Fruit fly (Drosophila melanogaster) whole organism, pupa: ENCODE results near the gene pr.

Source experiments
- CG10348 ChIP-seq: fragments of 200-800 bp; sonication (Bioruptor generic); IDR thresholded peaks from 2 replicates; pipeline ENCODE4 v1.3.6; 2022; ENCODE audit warnings: missing biosample characterization, missing genetic modification characterization
- CG12605 ChIP-seq: fragments of 200-800 bp; sonication (Bioruptor generic); IDR thresholded peaks from 2 replicates; pipeline ENCODE4 v1.3.6; 2022; ENCODE audit warnings: missing biosample characterization, missing genetic modification characterization
- CG13204 ChIP-seq: fragments of 200-800 bp; sonication (Bioruptor generic); optimal IDR thresholded peaks from 2 replicates; lab custom pipeline; 2018; ENCODE audit warnings: missing biosample characterization, mild to moderate bottlenecking, missing genetic modification characterization, moderate library complexity
- CG14655 ChIP-seq: fragments of 200-800 bp; sonication (Bioruptor generic); optimal IDR thresholded peaks from 3 replicates; lab custom pipeline; 2017; ENCODE audit warnings: mild to moderate bottlenecking, missing biosample characterization, missing genetic modification reagents, missing genetic modification characterization
- CG15710 ChIP-seq: fragments of 200-800 bp; sonication (Bioruptor generic); optimal IDR thresholded peaks from 2 replicates; lab custom pipeline; 2018; ENCODE audit warnings: missing biosample characterization, mild to moderate bottlenecking, missing genetic modification characterization, moderate library complexity
- CG17806 ChIP-seq: fragments of 200-800 bp; sonication (Bioruptor generic); optimal IDR thresholded peaks from 2 replicates; lab custom pipeline; 2018; ENCODE audit warnings: missing biosample characterization, mild to moderate bottlenecking, missing genetic modification characterization, moderate library complexity
- CG32121 ChIP-seq: fragments of 200-800 bp; sonication (Bioruptor generic); IDR thresholded peaks from 2 replicates; pipeline ENCODE4 v1.3.6; 2022; ENCODE audit warnings: missing biosample characterization, missing genetic modification characterization
- CG34367 ChIP-seq: fragments of 200-800 bp; sonication (Bioruptor generic); optimal IDR thresholded peaks from 2 replicates; lab custom pipeline; 2018; ENCODE audit warnings: missing biosample characterization, mild to moderate bottlenecking, missing genetic modification characterization
- CG4496 ChIP-seq: fragments of 200-800 bp; sonication (Bioruptor generic); IDR thresholded peaks from 3 replicates; pipeline ENCODE4 v1.3.6; 2022; ENCODE audit warnings: missing biosample characterization, missing genetic modification characterization
- CG8159 ChIP-seq: fragments of 200-800 bp; sonication (Bioruptor generic); optimal IDR thresholded peaks from 3 replicates; lab custom pipeline; 2018; ENCODE audit warnings: missing biosample characterization, mild to moderate bottlenecking, missing genetic modification characterization, moderate library complexity
- CG8301 ChIP-seq: fragments of 200-800 bp; sonication (Bioruptor generic); optimal IDR thresholded peaks from 2 replicates; lab custom pipeline; 2018; ENCODE audit warnings: missing biosample characterization, mild to moderate bottlenecking, missing genetic modification characterization
- CG9948 ChIP-seq: fragments of 200-800 bp; sonication (Bioruptor generic); optimal IDR thresholded peaks from 2 replicates; lab custom pipeline; 2018; ENCODE audit warnings: missing biosample characterization, mild to moderate bottlenecking, missing genetic modification characterization, moderate library complexity
- D1 ChIP-seq: fragments of 200-800 bp; sonication (Bioruptor generic); optimal IDR thresholded peaks from 2 replicates; lab custom pipeline; 2018; ENCODE audit warnings: missing biosample characterization, mild to moderate bottlenecking, missing genetic modification characterization, moderate library complexity
- EcR ChIP-seq: fragments of 200-800 bp; sonication (Bioruptor generic); optimal IDR thresholded peaks from 3 replicates; lab custom pipeline; 2019; ENCODE audit warnings: missing biosample characterization, missing genetic modification characterization, mild to moderate bottlenecking, moderate library complexity, missing genetic modification reagents
- Ets98B ChIP-seq: fragments of 200-800 bp; sonication (Bioruptor generic); IDR thresholded peaks from 2 replicates; pipeline ENCODE4 v1.3.6; 2022; ENCODE audit warnings: missing biosample characterization, missing genetic modification characterization
- Pif1A ChIP-seq: fragments of 200-800 bp; sonication (Bioruptor generic); optimal IDR thresholded peaks from 3 replicates; lab custom pipeline; 2016; ENCODE audit warnings: missing biosample characterization, missing genetic modification characterization
- Pif1B ChIP-seq: fragments of 200-800 bp; sonication (Bioruptor generic); optimal IDR thresholded peaks from 3 replicates; lab custom pipeline; 2016; ENCODE audit warnings: missing biosample characterization, missing genetic modification characterization
- Snoo ChIP-seq: fragments of 200-800 bp; sonication (Bioruptor generic); optimal IDR thresholded peaks from 3 replicates; lab custom pipeline; 2017; ENCODE audit warnings: missing biosample characterization, mild to moderate bottlenecking, missing genetic modification characterization, inconsistent platforms
- fd96Ca ChIP-seq: fragments of 200-800 bp; sonication (Bioruptor generic); IDR thresholded peaks from 3 replicates; pipeline ENCODE4 v1.3.6; 2022; ENCODE audit warnings: missing biosample characterization, missing genetic modification characterization
- gl ChIP-seq: fragments of 200-800 bp; sonication (Bioruptor generic); optimal IDR thresholded peaks from 2 replicates; lab custom pipeline; 2018; ENCODE audit warnings: missing biosample characterization, mild to moderate bottlenecking, missing genetic modification characterization
- rn ChIP-seq: fragments of 200-800 bp; sonication (Bioruptor generic); IDR thresholded peaks from 2 replicates; pipeline ENCODE4 v1.3.6; 2022; ENCODE audit warnings: missing biosample characterization, missing genetic modification characterization

The pr gene

DNA sequence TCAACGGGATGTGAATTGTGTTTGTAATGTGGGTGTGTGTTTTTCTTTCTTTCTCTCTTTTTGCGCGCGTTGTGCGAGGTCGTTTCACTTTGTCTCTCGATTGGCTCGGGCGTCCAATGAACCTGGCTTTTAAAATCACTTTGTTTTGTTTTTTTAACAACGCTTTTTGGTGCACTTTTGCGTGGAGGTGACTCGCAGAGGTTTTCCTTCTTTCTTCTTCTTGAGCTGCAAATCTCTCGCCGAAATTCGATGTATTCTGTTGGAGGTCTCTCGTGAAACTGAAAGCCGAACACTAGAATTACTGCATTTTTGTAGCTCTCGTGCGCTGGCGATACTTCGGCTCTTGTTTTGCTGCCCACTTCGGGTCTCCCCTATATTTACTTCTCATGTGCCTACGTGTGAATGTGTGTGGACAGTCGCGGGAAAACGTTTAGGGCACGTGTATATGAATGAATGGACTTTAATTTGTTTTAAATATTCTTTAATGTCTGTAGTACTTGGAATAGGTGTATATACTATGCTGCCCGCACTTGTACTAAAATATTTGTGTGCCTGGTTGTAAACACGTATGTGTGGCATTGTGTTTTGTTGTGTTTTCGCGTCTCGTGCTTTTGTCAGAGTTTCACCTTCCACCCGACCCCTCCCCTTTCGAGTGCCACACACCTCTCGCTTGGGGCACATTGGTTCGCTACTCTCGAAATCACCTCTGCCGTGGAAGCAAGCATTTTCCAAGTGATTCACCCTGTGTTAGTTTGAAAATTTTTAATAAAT lies 9.7 kb upstream of the pr start, which contains the start of gene fok:
TSS of gene fok (minus strand) at position 286 of the 771 bp plus-strand sequence.
- TF ChIP-seq CG17806 (tag; lab: Kevin White, UChicago): peak; percentile 96
- peak; percentile 97 for TF ChIP-seq Snoo
- TF ChIP-seq CG34367: peak; percentile 94
- TF ChIP-seq CG4496 (GFP tag; lab: Robert Waterston, UW): peak; percentile 91
- peak; percentile 95 for TF ChIP-seq Ets98B (GFP tag; lab: Robert Waterston, UW)
- peak; percentile 96 for TF ChIP-seq CG9948 (tag; lab: Kevin White, UChicago)
- TF ChIP-seq rn (GFP tag; lab: Robert Waterston, UW): peak; percentile 85
- TF ChIP-seq gl (tag; lab: Kevin White, UChicago): peak; percentile 92
- peak; percentile 97 for TF ChIP-seq CG8301 (tag; lab: Kevin White, UChicago)
- peak; percentile 97 for TF ChIP-seq CG14655
- TF ChIP-seq EcR (GFP tag; lab: Kevin White, UChicago): peak; percentile 95
- TF ChIP-seq CG12605 (GFP tag; lab: Robert Waterston, UW): peak; percentile 95
- peak; percentile 91 for TF ChIP-seq CG13204
- TF ChIP-seq fd96Ca: peak; percentile 96
- TF ChIP-seq D1 (tag; lab: Kevin White, UChicago): peak; percentile 97
- peak; percentile 98 for TF ChIP-seq Pif1B
- TF ChIP-seq CG15710 (tag; lab: Kevin White, UChicago): peak; percentile 97
- TF ChIP-seq CG10348: peak; percentile 88
- TF ChIP-seq CG32121 (GFP tag; lab: Robert Waterston, UW): peak; percentile 98
- TF ChIP-seq CG8159 (tag; lab: Kevin White, UChicago): peak; percentile 98
- TF ChIP-seq Pif1A (GFP tag; lab: Kevin White, UChicago): peak; percentile 99
- TF ChIP-seq, all 21 proteins: peak for 21

DNA sequence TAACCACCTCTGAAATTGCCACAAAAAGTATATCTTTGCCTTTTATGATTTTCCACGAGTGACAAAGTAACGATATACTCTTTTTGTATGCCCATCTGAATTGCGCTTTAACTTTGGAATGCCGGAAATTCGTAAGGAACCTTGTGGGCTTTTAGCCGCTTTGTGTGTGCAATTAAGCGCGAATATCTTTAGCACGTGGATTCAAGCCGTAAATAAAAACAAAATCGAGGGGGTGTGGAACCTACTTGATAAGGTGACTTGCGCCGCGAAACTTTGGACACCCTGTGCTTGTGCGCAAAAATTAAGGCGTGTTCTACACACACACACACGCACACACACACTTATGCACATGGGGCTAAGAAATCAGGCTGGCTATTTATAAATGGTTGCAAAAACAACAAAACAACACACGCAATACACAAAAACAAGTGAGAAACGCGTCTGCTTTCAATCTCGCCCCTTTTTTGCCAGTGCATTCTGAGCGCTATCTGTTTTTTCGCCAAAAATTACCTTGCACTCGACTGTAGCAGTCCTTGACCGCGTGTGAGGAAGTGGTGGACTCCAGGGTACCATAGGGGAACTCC lies 8.9 kb upstream of the pr start:
- TF ChIP-seq Ets98B (GFP tag; lab: Robert Waterston, UW) (no peak), CG13204 (peak; percentile 39), fd96Ca (no peak), CG32121 (GFP tag; lab: Robert Waterston, UW) (peak; percentile 28), CG12605 (GFP tag; lab: Robert Waterston, UW) (peak; percentile 64; the same call in 1 of the 2 replicates), CG15710 (tag; lab: Kevin White, UChicago) (no peak)

DNA sequence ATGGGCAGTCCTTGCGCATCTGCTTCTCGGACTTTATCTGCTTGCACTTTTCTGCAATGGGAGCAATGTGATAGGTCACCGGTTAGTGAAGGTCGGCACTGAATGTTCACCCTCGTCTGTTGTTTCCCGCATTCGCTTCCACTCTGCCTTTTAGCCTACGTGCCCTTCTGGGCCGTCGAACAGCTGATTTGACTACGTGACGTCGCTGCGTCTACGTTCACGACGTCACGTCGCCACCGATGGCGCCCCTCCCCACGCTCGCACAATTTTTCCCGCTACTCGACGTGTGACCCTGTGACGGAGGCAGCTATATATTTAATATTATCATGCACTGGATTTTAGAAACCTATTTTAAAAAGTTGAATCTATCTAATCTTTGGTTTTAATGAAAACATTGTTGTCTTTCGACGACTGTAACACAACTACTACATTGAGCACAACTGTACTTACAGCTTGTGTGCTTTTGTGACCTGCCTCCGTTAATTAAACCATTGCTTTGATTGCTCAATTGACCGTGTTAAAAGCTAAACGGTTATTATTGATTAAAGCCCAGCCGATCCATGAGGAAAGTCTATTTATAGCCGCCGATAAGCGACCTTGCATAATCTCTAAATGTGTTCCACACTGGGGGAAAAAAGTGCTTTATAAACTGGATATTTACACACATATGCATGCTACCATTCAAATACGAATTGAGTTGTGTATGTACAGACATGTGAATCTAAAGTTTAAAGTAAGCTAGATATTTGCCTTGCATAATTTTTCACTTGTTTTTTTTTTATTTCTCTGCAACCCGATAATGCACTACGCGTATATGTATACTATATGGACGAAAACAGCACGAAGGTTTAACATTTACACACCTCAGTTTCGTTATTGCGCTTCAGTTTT lies 8.0 kb upstream of the pr start:
- TF ChIP-seq Pif1A (GFP tag; lab: Kevin White, UChicago) (peak; percentile 24), CG13204 (no peak), CG4496 (GFP tag; lab: Robert Waterston, UW) (peak; percentile 68), Snoo (peak; percentile 17), fd96Ca (0 out of 3 replicates have a peak, but pooled peaks have one; percentile 21), CG15710 (tag; lab: Kevin White, UChicago) (peak; percentile 40), rn (GFP tag; lab: Robert Waterston, UW) (no peak), D1 (tag; lab: Kevin White, UChicago) (no peak), CG8301 (tag; lab: Kevin White, UChicago) (peak; percentile 39), CG32121 (GFP tag; lab: Robert Waterston, UW) (peak; percentile 27; the same call in 1 of the 2 replicates), CG12605 (GFP tag; lab: Robert Waterston, UW) (no peak), CG17806 (tag; lab: Kevin White, UChicago) (peak; percentile 41), CG9948 (tag; lab: Kevin White, UChicago) (peak; percentile 14), Pif1B (no peak), EcR (GFP tag; lab: Kevin White, UChicago) (peak; percentile 6), gl (tag; lab: Kevin White, UChicago) (no peak), CG14655 (peak; percentile 28), CG8159 (tag; lab: Kevin White, UChicago) (peak; percentile 38), Ets98B (GFP tag; lab: Robert Waterston, UW) (peak; percentile 53), CG34367 (peak; percentile 14), CG10348 (no peak)
- TF ChIP-seq, all 21 proteins: peak for 14

DNA sequence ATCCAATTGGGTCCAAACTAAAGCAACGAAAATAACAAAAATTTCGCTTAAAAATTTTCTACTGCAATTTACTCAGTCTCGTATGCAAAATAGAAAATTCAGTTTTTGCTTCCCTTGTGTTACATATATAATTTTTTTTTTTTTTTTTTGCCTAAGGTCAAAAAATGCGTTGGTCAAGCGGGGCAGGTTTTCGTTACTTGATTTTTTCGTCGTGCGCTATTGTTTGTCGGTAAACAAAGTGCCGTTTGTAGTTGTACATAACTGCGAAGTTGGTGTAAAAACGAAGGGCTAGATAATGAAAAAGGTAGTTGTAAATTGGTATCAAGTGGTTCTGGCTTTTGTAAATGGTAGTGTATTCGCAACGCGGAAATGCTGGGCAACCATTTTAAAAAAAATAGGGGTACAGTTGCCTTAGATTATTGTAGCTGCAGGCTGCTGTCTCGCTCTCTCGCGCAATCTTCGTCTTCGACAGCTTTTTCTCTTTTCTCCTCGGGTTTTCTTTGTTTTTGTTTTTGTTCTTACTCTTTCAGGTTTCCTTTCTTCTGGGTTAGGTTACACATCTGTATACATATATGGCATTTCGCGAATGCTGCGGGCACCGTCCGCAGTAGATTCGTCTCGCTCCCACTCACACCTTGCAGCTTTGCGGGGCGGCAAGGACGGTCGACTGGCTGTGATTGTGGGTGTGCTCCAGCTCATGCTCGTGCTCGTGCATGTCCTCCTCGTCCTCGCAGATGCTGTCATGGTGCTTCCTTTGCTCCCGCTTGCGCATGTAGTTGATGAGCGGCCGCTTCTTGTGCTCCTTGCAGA lies 7.1 kb upstream of the pr start:
- TF ChIP-seq rn (GFP tag; lab: Robert Waterston, UW): no peak
- TF ChIP-seq CG8159 (tag; lab: Kevin White, UChicago): no peak
- TF ChIP-seq CG8301 (tag; lab: Kevin White, UChicago): no peak
- TF ChIP-seq Pif1B: no peak
- peak; percentile 51 for TF ChIP-seq CG13204
- no peak for TF ChIP-seq CG12605 (GFP tag; lab: Robert Waterston, UW)
- no peak for TF ChIP-seq CG14655
- no peak for TF ChIP-seq fd96Ca
- TF ChIP-seq CG10348: no peak
- no peak for TF ChIP-seq CG4496 (GFP tag; lab: Robert Waterston, UW)
- no peak for TF ChIP-seq D1 (tag; lab: Kevin White, UChicago)
- peak; percentile 50 for TF ChIP-seq EcR (GFP tag; lab: Kevin White, UChicago)
- TF ChIP-seq CG9948 (tag; lab: Kevin White, UChicago): no peak
- no peak for TF ChIP-seq Snoo
- TF ChIP-seq gl (tag; lab: Kevin White, UChicago): no peak
- TF ChIP-seq CG17806 (tag; lab: Kevin White, UChicago): no peak
